Fruit fly (Drosophila melanogaster) whole organism, embryonic: ENCODE measurements around the gene CG31493.

Source experiments
- Asciz ChIP-seq: fragments of 200-800 bp; sonication (Bioruptor generic); optimal IDR thresholded peaks from 2 replicates; lab custom pipeline; 2017; ENCODE audit warnings: missing biosample characterization, mild to moderate bottlenecking, missing genetic modification characterization, missing genetic modification reagents
- CG14667 ChIP-seq: fragments of 200-800 bp; sonication (Bioruptor generic); IDR thresholded peaks from 2 replicates; pipeline ENCODE4 v1.3.6; 2022; ENCODE audit warnings: missing biosample characterization, missing genetic modification characterization
- CG17186 ChIP-seq: fragments of 200-800 bp; sonication (Bioruptor generic); optimal IDR thresholded peaks from 3 replicates; lab custom pipeline; 2017; ENCODE audit warnings: missing biosample characterization, missing genetic modification reagents, missing genetic modification characterization
- CG17359 ChIP-seq: fragments of 200-800 bp; sonication (Bioruptor generic); optimal IDR thresholded peaks from 3 replicates; lab custom pipeline; 2018; ENCODE audit warnings: missing biosample characterization, mild to moderate bottlenecking, missing genetic modification characterization, moderate library complexity
- CG18476 ChIP-seq: fragments of 200-800 bp; sonication (Bioruptor generic); optimal IDR thresholded peaks from 2 replicates; lab custom pipeline; 2016; ENCODE audit warnings: missing biosample characterization, mild to moderate bottlenecking, missing genetic modification characterization
- CG3163 ChIP-seq: fragments of 200-800 bp; sonication (Bioruptor generic); optimal IDR thresholded peaks from 3 replicates; lab custom pipeline; 2016; ENCODE audit warnings: missing biosample characterization, missing genetic modification characterization
- CG3995 ChIP-seq: fragments of 200-800 bp; sonication (Bioruptor generic); optimal IDR thresholded peaks from 3 replicates; lab custom pipeline; 2016; ENCODE audit warnings: missing biosample characterization, missing genetic modification characterization
- CG4707 ChIP-seq: fragments of 200-800 bp; sonication (Bioruptor generic); optimal IDR thresholded peaks from 2 replicates; lab custom pipeline; 2018; ENCODE audit warnings: missing biosample characterization, mild to moderate bottlenecking, missing genetic modification characterization, moderate library complexity
- CG6254 ChIP-seq: fragments of 200-800 bp; sonication (Bioruptor generic); optimal IDR thresholded peaks from 3 replicates; lab custom pipeline; 2017; ENCODE audit warnings: mild to moderate bottlenecking, missing biosample characterization, missing genetic modification reagents, missing genetic modification characterization
- CG6689 ChIP-seq: fragments of 200-800 bp; sonication (Bioruptor generic); IDR thresholded peaks from 2 replicates; pipeline ENCODE4 v1.3.6; 2022; ENCODE audit warnings: missing biosample characterization, missing genetic modification characterization
- CG7987 ChIP-seq: fragments of 200-800 bp; sonication (Bioruptor generic); optimal IDR thresholded peaks from 2 replicates; lab custom pipeline; 2018; ENCODE audit warnings: missing biosample characterization, mild to moderate bottlenecking, missing genetic modification characterization, moderate library complexity
- CG8765 ChIP-seq: fragments of 200-800 bp; sonication (Bioruptor generic); IDR thresholded peaks from 2 replicates; pipeline ENCODE4 v1.3.6; 2022; ENCODE audit warnings: missing biosample characterization, missing genetic modification characterization
- CG9215 ChIP-seq: fragments of 200-800 bp; sonication (Bioruptor generic); IDR thresholded peaks from 2 replicates; pipeline ENCODE4 v1.3.6; 2022; ENCODE audit warnings: missing biosample characterization, missing genetic modification characterization
- CG9727 ChIP-seq: fragments of 200-800 bp; sonication (Bioruptor generic); optimal IDR thresholded peaks from 3 replicates; lab custom pipeline; 2017; ENCODE audit warnings: missing biosample characterization, mild to moderate bottlenecking, missing genetic modification characterization
- CTCF ChIP-seq: fragments of 200-800 bp; sonication (Bioruptor generic); optimal IDR thresholded peaks from 2 replicates; lab custom pipeline; 2017; ENCODE audit warnings: missing biosample characterization, mild to moderate bottlenecking, missing genetic modification characterization, moderate library complexity
- CoRest ChIP-seq: fragments of 200-800 bp; sonication (Bioruptor generic); optimal IDR thresholded peaks from 3 replicates; lab custom pipeline; 2018; ENCODE audit warnings: missing biosample characterization, mild to moderate bottlenecking, missing genetic modification characterization, moderate library complexity
- Deaf1 ChIP-seq: fragments of 200-800 bp; optimal IDR thresholded peaks from 3 replicates; lab custom pipeline; 2019; ENCODE audit warnings: missing biosample characterization, mild to moderate bottlenecking, missing genetic modification characterization, moderate library complexity
- Dip2 ChIP-seq: fragments of 200-800 bp; sonication (Bioruptor generic); IDR thresholded peaks from 2 replicates; pipeline ENCODE4 v1.3.6; 2022; ENCODE audit warnings: missing biosample characterization, missing genetic modification characterization
- Eip74EF ChIP-seq, 2 experiments: fragments of 200-800 bp in 1 of 2; fragments of >200 bp in 1 of 2; sonication (Bioruptor generic) in 1 of 2; optimal IDR thresholded peaks; 2 replicates each; lab custom pipeline; 2017 to 2019; ENCODE audit warnings: missing biosample characterization in 2 of 2, missing genetic modification characterization in 2 of 2, mild to moderate bottlenecking in 1 of 2, moderate library complexity in 1 of 2
- Gug ChIP-seq: fragments of 200-800 bp; sonication (Bioruptor generic); IDR thresholded peaks from 4 replicates; pipeline ENCODE4 v1.3.6; 2022; ENCODE audit warnings: missing biosample characterization, missing genetic modification characterization
- HmgD ChIP-seq: fragments of 200-800 bp; sonication (Bioruptor generic); optimal IDR thresholded peaks from 3 replicates; lab custom pipeline; 2016; ENCODE audit warnings: missing biosample characterization, missing genetic modification characterization
- Hsf ChIP-seq: fragments of 200-800 bp; sonication (Bioruptor generic); optimal IDR thresholded peaks from 3 replicates; lab custom pipeline; 2016; ENCODE audit warnings: missing biosample characterization, missing genetic modification characterization
- Lhr ChIP-seq: fragments of 200-800 bp; sonication (Bioruptor generic); optimal IDR thresholded peaks from 3 replicates; lab custom pipeline; 2017; ENCODE audit warnings: mild to moderate bottlenecking, missing biosample characterization, missing genetic modification reagents, missing genetic modification characterization
- MBD-R2 ChIP-seq: fragments of 200-800 bp; sonication (Bioruptor generic); IDR thresholded peaks from 2 replicates; pipeline ENCODE4 v1.3.6; 2022; ENCODE audit warnings: missing biosample characterization, missing genetic modification characterization
- Mad ChIP-seq: fragments of 200-800 bp; sonication (Bioruptor generic); optimal IDR thresholded peaks from 2 replicates; lab custom pipeline; 2016; ENCODE audit warnings: missing biosample characterization, missing genetic modification characterization
- Mrtf ChIP-seq: fragments of 200-800 bp; sonication (Bioruptor generic); IDR thresholded peaks from 3 replicates; pipeline ENCODE4 v1.3.6; 2022; ENCODE audit warnings: missing biosample characterization, missing genetic modification characterization
- PHDP ChIP-seq: fragments of 200-800 bp; sonication (Bioruptor generic); optimal IDR thresholded peaks from 3 replicates; lab custom pipeline; 2018; ENCODE audit warnings: missing biosample characterization, mild to moderate bottlenecking, missing genetic modification characterization, moderate library complexity
- Spps ChIP-seq: fragments of 200-800 bp; sonication (Bioruptor generic); optimal IDR thresholded peaks from 2 replicates; lab custom pipeline; 2018; ENCODE audit warnings: missing biosample characterization, mild to moderate bottlenecking, missing genetic modification characterization
- Sry-β ChIP-seq: fragments of 200-800 bp; sonication (Bioruptor generic); optimal IDR thresholded peaks from 2 replicates; lab custom pipeline; 2018; ENCODE audit warnings: missing biosample characterization, mild to moderate bottlenecking, missing genetic modification characterization, moderate library complexity
- Sry-δ ChIP-seq: fragments of 200-800 bp; sonication (Bioruptor generic); optimal IDR thresholded peaks from 2 replicates; lab custom pipeline; 2016; ENCODE audit warnings: missing biosample characterization, missing genetic modification characterization
- Usf ChIP-seq: fragments of 200-800 bp; sonication (Bioruptor generic); optimal IDR thresholded peaks from 2 replicates; lab custom pipeline; 2017; ENCODE audit warnings: missing genotype, missing biosample characterization, missing genetic modification characterization
- Vsx1 ChIP-seq: fragments of 200-800 bp; sonication (Bioruptor generic); optimal IDR thresholded peaks from 2 replicates; lab custom pipeline; 2017; ENCODE audit warnings: missing biosample characterization, mild to moderate bottlenecking, missing genetic modification characterization, missing genetic modification reagents
- corto ChIP-seq: fragments of 200-800 bp; sonication (Bioruptor generic); optimal IDR thresholded peaks from 2 replicates; lab custom pipeline; 2016; ENCODE audit warnings: missing biosample characterization, mild to moderate bottlenecking, missing genetic modification characterization, moderate library complexity
- dati ChIP-seq: fragments of 200-800 bp; sonication (Bioruptor generic); IDR thresholded peaks from 2 replicates; pipeline ENCODE4 v1.3.6; 2022; ENCODE audit warnings: missing biosample characterization, missing genetic modification characterization
- dpn ChIP-seq, 2 experiments: fragments of 200-800 bp; sonication (Bioruptor generic); optimal IDR thresholded peaks; 3 replicates each; lab custom pipeline; 2016; ENCODE audit warnings: missing biosample characterization in 2 of 2, missing genetic modification characterization in 2 of 2
- ems ChIP-seq: fragments of 200-800 bp; sonication (Bioruptor generic); optimal IDR thresholded peaks from 3 replicates; lab custom pipeline; 2016; ENCODE audit warnings: missing biosample characterization, missing genetic modification characterization
- fd96Cb ChIP-seq: fragments of 200-800 bp; sonication (Bioruptor generic); optimal IDR thresholded peaks from 2 replicates; lab custom pipeline; 2018; ENCODE audit warnings: missing biosample characterization, mild to moderate bottlenecking, missing genetic modification characterization, moderate library complexity
- jumu ChIP-seq: fragments of 200-800 bp; sonication (Bioruptor generic); optimal IDR thresholded peaks from 3 replicates; lab custom pipeline; 2016; ENCODE audit warnings: missing biosample characterization, missing genetic modification characterization
- pfk ChIP-seq: fragments of 200-800 bp; sonication (Bioruptor generic); optimal IDR thresholded peaks from 2 replicates; lab custom pipeline; 2018; ENCODE audit warnings: missing biosample characterization, mild to moderate bottlenecking, missing genetic modification characterization, moderate library complexity
- ranshi ChIP-seq: fragments of 200-800 bp; sonication (Bioruptor generic); IDR thresholded peaks from 2 replicates; pipeline ENCODE4 v1.3.6; 2022; ENCODE audit warnings: missing biosample characterization, missing genetic modification characterization
- rib ChIP-seq: fragments of 200-800 bp; sonication (Bioruptor generic); IDR thresholded peaks from 2 replicates; pipeline ENCODE4 v1.3.6; 2022; ENCODE audit warnings: missing biosample characterization, missing genetic modification characterization
- schlank ChIP-seq: fragments of 200-800 bp; sonication (Bioruptor generic); optimal IDR thresholded peaks from 2 replicates; lab custom pipeline; 2018; ENCODE audit warnings: missing biosample characterization, mild to moderate bottlenecking, missing genetic modification characterization
- sd ChIP-seq: fragments of 200-800 bp; sonication (Bioruptor generic); optimal IDR thresholded peaks from 3 replicates; lab custom pipeline; 2018; ENCODE audit warnings: missing biosample characterization, mild to moderate bottlenecking, missing genetic modification characterization, moderate library complexity
- shn ChIP-seq: fragments of 200-800 bp; sonication (Bioruptor generic); optimal IDR thresholded peaks from 3 replicates; lab custom pipeline; 2016; ENCODE audit warnings: missing biosample characterization, missing genetic modification characterization
- tll ChIP-seq, 2 experiments: fragments of 200-800 bp in 1 of 2; fragments of >200 bp in 1 of 2; sonication (Bioruptor generic) in 1 of 2; optimal IDR thresholded peaks; 2 replicates each; lab custom pipeline; 2017 to 2019; ENCODE audit warnings: missing biosample characterization in 2 of 2, missing genetic modification characterization in 2 of 2, mild to moderate bottlenecking in 1 of 2, moderate library complexity in 1 of 2
- vnd ChIP-seq: fragments of 200-800 bp; sonication (Bioruptor generic); IDR thresholded peaks from 3 replicates; pipeline ENCODE4 v1.3.6; 2022; ENCODE audit warnings: missing biosample characterization, missing genetic modification characterization; ENCODE audit not compliant: partially characterized antibody
- wdn ChIP-seq: fragments of 200-800 bp; sonication (Bioruptor generic); IDR thresholded peaks from 2 replicates; pipeline ENCODE4 v1.3.6; 2022; ENCODE audit warnings: missing biosample characterization, missing genetic modification characterization
- zen2 ChIP-seq: fragments of 200-800 bp; sonication (Bioruptor generic); IDR thresholded peaks from 3 replicates; pipeline ENCODE4 v1.3.6; 2022; ENCODE audit warnings: missing biosample characterization, missing genetic modification characterization; ENCODE audit not compliant: partially characterized antibody
- zfh2 ChIP-seq: fragments of 200-800 bp; sonication (Bioruptor generic); optimal IDR thresholded peaks from 2 replicates; lab custom pipeline; 2016; ENCODE audit warnings: missing biosample characterization, missing genetic modification characterization

Gene CG31493

dm6 chr3R:7144245-7144904, 13.0 kb downstream of the CG31493 start, which contains the start of the genes CG14610 and CG2656 (continued):
- TF ChIP-seq CG8765 (GFP tag; lab: Robert Waterston, UW) (peak; percentile 20; the same call in 1 of the 2 replicates), wdn (GFP tag; lab: Robert Waterston, UW) (0 out of 2 replicates have a peak, but pooled peaks have one; percentile 44), corto (GFP tag; lab: Kevin White, UChicago) (no peak), schlank (tag; lab: Kevin White, UChicago) (peak; percentile 47), CG3163 (GFP tag; lab: Kevin White, UChicago) (peak; percentile 69), ranshi (GFP tag; lab: Robert Waterston, UW) (0 out of 2 replicates have a peak, but pooled peaks have one; percentile 50), jumu (peak; percentile 90), Mad (peak; percentile 88), zfh2 (GFP tag; lab: Kevin White, UChicago) (peak; percentile 86), CG6689 (0 out of 2 replicates have a peak, but pooled peaks have one; percentile 28), Spps (tag; lab: Kevin White, UChicago) (peak; percentile 14), MBD-R2 (GFP tag; lab: Robert Waterston, UW) (peak; percentile 94), dati (GFP tag; lab: Robert Waterston, UW) (0 out of 2 replicates have a peak, but pooled peaks have one; percentile 7), CG17186 (peak; percentile 96), CTCF (peak; percentile 52), HmgD (GFP tag; lab: Kevin White, UChicago) (peak; percentile 74), Eip74EF (GFP tag; optimal IDR thresholded peaks at IDR 0.05; lab: Kevin White, UChicago) (no peak), CG4707 (GFP tag; lab: Kevin White, UChicago) (peak; percentile 19), Sry-δ (GFP tag; lab: Kevin White, UChicago) (peak; percentile 70), tll (GFP tag; optimal IDR thresholded peaks at IDR 0.05; lab: Kevin White, UChicago) (no peak), rib (GFP tag; lab: Robert Waterston, UW) (peak; percentile 58; the same call in 1 of the 2 replicates), Usf (GFP tag; lab: Kevin White, UChicago) (peak; percentile 3), CG17359 (tag; lab: Kevin White, UChicago) (peak; percentile 66), zen2 (no peak; the same call in 2 of the 3 replicates), PHDP (tag; lab: Kevin White, UChicago) (peak; percentile 55), CG6254 (GFP tag; lab: Kevin White, UChicago) (no peak), CG9727 (GFP tag; lab: Kevin White, UChicago) (peak; percentile 45), CG14667 (no peak), Hsf (GFP tag; lab: Kevin White, UChicago) (peak; percentile 88), shn (GFP tag; lab: Kevin White, UChicago) (peak; percentile 82), CG7987 (GFP tag; lab: Kevin White, UChicago) (peak; percentile 78), CoRest (peak; percentile 56), fd96Cb (tag; lab: Kevin White, UChicago) (peak; percentile 37), Deaf1 (tag; lab: Kevin White, UChicago) (no peak), ems (GFP tag; lab: Kevin White, UChicago) (peak; percentile 86), Dip2 (GFP tag; lab: Robert Waterston, UW) (no peak), CG18476 (GFP tag; lab: Kevin White, UChicago) (peak; percentile 48), Mrtf (GFP tag; lab: Robert Waterston, UW) (0 out of 3 replicates have a peak, but pooled peaks have one; percentile 22), CG3995 (GFP tag; lab: Kevin White, UChicago) (peak; percentile 16), pfk (no peak), Lhr (peak; percentile 42), sd (peak; percentile 96), Sry-β (no peak), Gug (GFP tag; lab: Robert Waterston, UW) (peak; percentile 89), CG9215 (no peak), dpn (GFP tag; optimal IDR thresholded peaks at IDR 0.05; lab: Kevin White, UChicago) (peak; percentile 83 to 90), Vsx1 (GFP tag; lab: Kevin White, UChicago) (no peak), vnd (0 out of 3 replicates have a peak, but pooled peaks have one; percentile 13), Asciz (GFP tag; lab: Kevin White, UChicago) (no peak)
